Worm (Caenorhabditis elegans): ENCODE data around the gene C32B5.15.
"Not testable (repeated sequence)": the region's sequence is repeated elsewhere in the genome, so short reads cannot be mapped to it uniquely, and the experiment has no call there.

- TF ChIP-seq elt-1 (tag; optimal IDR thresholded peaks at IDR 0.05); fos-1 (tag; optimal IDR thresholded peaks at IDR 0.05); nhr-11 (tag; optimal IDR thresholded peaks at IDR 0.05); crh-2 (tag; optimal IDR thresholded peaks at IDR 0.05); elt-3 (tag; optimal IDR thresholded peaks at IDR 0.05); nhr-12 (tag; optimal IDR thresholded peaks at IDR 0.05); lin-13 (GFP tag; optimal IDR thresholded peaks at IDR 0.05); ceh-82 (tag; optimal IDR thresholded peaks at IDR 0.05); dmd-4 (tag; optimal IDR thresholded peaks at IDR 0.05); skn-1 (tag; optimal IDR thresholded peaks at IDR 0.05); lsy-2 (tag; optimal IDR thresholded peaks at IDR 0.05); nhr-25 (tag; optimal IDR thresholded peaks at IDR 0.05); egl-27 (tag; optimal IDR thresholded peaks at IDR 0.05): not testable (repeated sequence)
Observed at ce11 chrII:968106-968505, 4.6 kb downstream of the C32B5.15 start, which contains the start of gene C32B5.6.

All from whole organism, L2 larva.